Worm (Caenorhabditis elegans) whole organism, young adult: Measurements from ENCODE around the gene srg-38.

Experiments used
- F10E7.11 ChIP-seq: sonication (generic microtip); optimal IDR thresholded peaks from 2 replicates; lab custom pipeline; 2017; ENCODE audit warnings: mild to moderate bottlenecking, missing genetic modification characterization, moderate library complexity, missing compliant biosample characterization
- Y53G8AR.9 ChIP-seq: fragments of 200-800 bp; sonication (Bioruptor generic); conservative IDR thresholded peaks from 2 replicates; pipeline ENCODE4 v1.3.6; 2022; ENCODE audit warnings: missing genetic modification reagents, missing genetic modification characterization, missing compliant biosample characterization
- dox-1 ChIP-seq: fragments of 200-800 bp; sonication (Bioruptor generic); IDR thresholded peaks from 2 replicates; pipeline ENCODE4 v1.3.6; 2022; ENCODE audit warnings: missing genetic modification reagents, missing genetic modification characterization, missing compliant biosample characterization
- egrh-3 ChIP-seq: fragments of 200-800 bp; sonication (Bioruptor generic); IDR thresholded peaks from 2 replicates; pipeline ENCODE4 v1.3.6; 2022; ENCODE audit warnings: missing genetic modification reagents, missing genetic modification characterization, missing compliant biosample characterization
- snpc-4 ChIP-seq, 5 experiments: fragments of 150-350 bp in 1 of 5; sonication (generic microtip) in 4 of 5; optimal IDR thresholded peaks; 2 replicates each; lab custom pipeline; 2014 to 2018; ENCODE audit warnings: missing genetic modification characterization in 5 of 5, missing biosample characterization in 3 of 5, antibody characterized with exemption in 2 of 5, mild to moderate bottlenecking in 2 of 5, missing compliant biosample characterization in 2 of 5, missing genotype in 2 of 5, moderate library complexity in 2 of 5, missing genetic modification reagents in 1 of 5
- ztf-25 ChIP-seq: fragments of 200-800 bp; sonication (Bioruptor generic); IDR thresholded peaks from 2 replicates; pipeline ENCODE4 v1.3.6; 2022; ENCODE audit warnings: missing genetic modification reagents, missing genetic modification characterization, missing compliant biosample characterization
- ztf-6 ChIP-seq: fragments of 200-800 bp; sonication (Bioruptor generic); IDR thresholded peaks from 2 replicates; pipeline ENCODE4 v1.3.6; 2022; ENCODE audit warnings: missing genetic modification reagents, missing genetic modification characterization, missing compliant biosample characterization

ce11 chrV:11170564-11171329 is 15.3 kb upstream of the srg-38 start:
- TF ChIP-seq F10E7.11 (tag; lab: Kevin White, UChicago) (no peak), ztf-6 (GFP tag; lab: Robert Waterston, UW) (no peak), egrh-3 (GFP tag; lab: Robert Waterston, UW) (no peak), ztf-25 (GFP tag; lab: Robert Waterston, UW) (no peak), snpc-4 (GFP tag; optimal IDR thresholded peaks at IDR 0.05; lab: Kevin White, UChicago) (no peak), snpc-4 (tag; optimal IDR thresholded peaks at IDR 0.05; lab: Kevin White, UChicago) (no peak), dox-1 (GFP tag; lab: Robert Waterston, UW) (no peak), Y53G8AR.9 (GFP tag; lab: Robert Waterston, UW) (no peak)
